Worm (Caenorhabditis elegans) whole organism, L4 larva: ENCODE results near the gene C53A3.4.
A peak's percentile ranks its signal among the peaks of the same experiment; 100 is the strongest.
"Not testable (repeated sequence)": the region's sequence is repeated elsewhere in the genome, so short reads cannot be mapped to it uniquely, and the experiment has no call there.

Source experiments
- D1046.2 ChIP-seq: fragments of 200-800 bp; sonication (Bioruptor generic); IDR thresholded peaks from 2 replicates; pipeline ENCODE4 v1.3.6; 2022; ENCODE audit warnings: missing genetic modification characterization, missing compliant biosample characterization
- F26F4.8 ChIP-seq: fragments of 200-800 bp; sonication (Bioruptor generic); conservative IDR thresholded peaks from 2 replicates; pipeline ENCODE4 v1.3.6; 2022; ENCODE audit warnings: missing genetic modification characterization, missing compliant biosample characterization
- F44E2.7 ChIP-seq: fragments of 200-800 bp; sonication (Bioruptor generic); IDR thresholded peaks from 2 replicates; pipeline ENCODE4 v2.1.2; 2022; ENCODE audit warnings: missing genetic modification characterization, missing compliant biosample characterization
- T20F7.1 ChIP-seq: fragments of 200-800 bp; sonication (Bioruptor generic); optimal IDR thresholded peaks from 2 replicates; lab custom pipeline; 2018; ENCODE audit warnings: mild to moderate bottlenecking, missing genetic modification characterization, missing compliant biosample characterization
- T26A8.4 ChIP-seq: fragments of 200-800 bp; sonication (Bioruptor generic); IDR thresholded peaks from 2 replicates; pipeline ENCODE4 v1.3.6; 2022; ENCODE audit warnings: missing genetic modification characterization, missing compliant biosample characterization
- Y105C5A.15 ChIP-seq: fragments of 200-800 bp; sonication (Bioruptor generic); IDR thresholded peaks from 2 replicates; pipeline ENCODE4 v1.3.6; 2022; ENCODE audit warnings: missing genetic modification characterization, missing compliant biosample characterization
- Y48G9A.11 ChIP-seq: fragments of 200-800 bp; sonication (Bioruptor generic); IDR thresholded peaks from 2 replicates; pipeline ENCODE4 v1.3.6; 2022; ENCODE audit warnings: missing genetic modification reagents, missing genetic modification characterization, missing compliant biosample characterization
- aha-1 ChIP-seq: fragments of 150-350 bp; peaks from one replicate; lab custom pipeline; 2014; ENCODE audit warnings: missing biosample characterization, missing genetic modification characterization
- aly-2 ChIP-seq: sonication (generic microtip); optimal IDR thresholded peaks from 2 replicates; lab custom pipeline; 2018; ENCODE audit warnings: missing biosample characterization, missing genetic modification characterization
- arid-1 ChIP-seq: fragments of 200-800 bp; sonication (Bioruptor generic); conservative IDR thresholded peaks from 2 replicates; pipeline ENCODE4 v1.3.6; 2022; ENCODE audit warnings: missing genetic modification reagents, missing genetic modification characterization, missing compliant biosample characterization
- ceh-44 ChIP-seq: fragments of 200-800 bp; sonication (Bioruptor generic); IDR thresholded peaks from 2 replicates; pipeline ENCODE4 v1.3.6; 2022; ENCODE audit warnings: missing genetic modification reagents, missing genetic modification characterization, missing compliant biosample characterization
- ctbp-1 ChIP-seq: fragments of 200-800 bp; sonication (Bioruptor generic); IDR thresholded peaks from 2 replicates; pipeline ENCODE4 v1.3.6; 2022; ENCODE audit warnings: missing genetic modification reagents, missing genetic modification characterization, missing compliant biosample characterization
- daf-12 ChIP-seq: fragments of 150-350 bp; optimal IDR thresholded peaks from 2 replicates; lab custom pipeline; 2014; ENCODE audit warnings: missing biosample characterization, missing genetic modification reagents, missing genetic modification characterization
- daf-8 ChIP-seq: fragments of 200-800 bp; sonication (Bioruptor generic); IDR thresholded peaks from 2 replicates; pipeline ENCODE4 v1.3.6; 2022; ENCODE audit warnings: missing genetic modification characterization, missing compliant biosample characterization
- dmd-6 ChIP-seq: fragments of 200-800 bp; sonication (Bioruptor generic); IDR thresholded peaks from 2 replicates; pipeline ENCODE4 v1.3.6; 2022; ENCODE audit warnings: missing genetic modification reagents, missing genetic modification characterization, missing compliant biosample characterization
- dmd-8 ChIP-seq: fragments of 200-800 bp; sonication (Bioruptor generic); IDR thresholded peaks from 2 replicates; pipeline ENCODE4 v1.3.6; 2022; ENCODE audit warnings: missing genetic modification characterization, missing compliant biosample characterization
- dpl-1 ChIP-seq: fragments of 150-350 bp; optimal IDR thresholded peaks from 2 replicates; lab custom pipeline; 2014; ENCODE audit warnings: missing biosample characterization, missing genetic modification reagents, missing genetic modification characterization
- dve-1 ChIP-seq: sonication (generic microtip); optimal IDR thresholded peaks from 2 replicates; lab custom pipeline; 2017; ENCODE audit warnings: antibody characterized with exemption, mild to moderate bottlenecking, missing genetic modification characterization, missing compliant biosample characterization; ENCODE audit not compliant: insufficient read depth
- egl-43 ChIP-seq: fragments of 200-800 bp; sonication (Bioruptor generic); IDR thresholded peaks from 2 replicates; pipeline ENCODE4 v1.3.6; 2022; ENCODE audit warnings: missing genetic modification reagents, missing genetic modification characterization, missing compliant biosample characterization
- hif-1 ChIP-seq, 2 experiments: sonication (generic microtip); optimal IDR thresholded peaks; 2 replicates each; lab custom pipeline; 2016 to 2017; ENCODE audit warnings: missing compliant biosample characterization in 2 of 2, missing genetic modification characterization in 2 of 2, missing genetic modification reagents in 2 of 2, missing genotype in 2 of 2, mild to moderate bottlenecking in 1 of 2
- hlh-11 ChIP-seq: fragments of 200-800 bp; sonication (Bioruptor generic); optimal IDR thresholded peaks from 2 replicates; lab custom pipeline; 2018; ENCODE audit warnings: mild to moderate bottlenecking, missing genetic modification characterization, missing compliant biosample characterization
- hmg-1.1 ChIP-seq: fragments of 200-800 bp; sonication (Bioruptor generic); IDR thresholded peaks from 2 replicates; pipeline ENCODE4 v1.3.6; 2022; ENCODE audit warnings: missing genetic modification reagents, missing genetic modification characterization, missing compliant biosample characterization
- jun-1 ChIP-seq: fragments of 150-350 bp; optimal IDR thresholded peaks from 2 replicates; lab custom pipeline; 2014; ENCODE audit warnings: missing biosample characterization, missing genetic modification reagents, missing genetic modification characterization
- lin-1 ChIP-seq: fragments of 200-800 bp; sonication (Bioruptor generic); IDR thresholded peaks from 2 replicates; pipeline ENCODE4 v1.3.6; 2022; ENCODE audit warnings: missing genetic modification reagents, missing genetic modification characterization, missing compliant biosample characterization
- lin-15B ChIP-seq: fragments of 150-350 bp; sonication (generic microtip); optimal IDR thresholded peaks from 3 replicates; lab custom pipeline; 2014; ENCODE audit warnings: missing biosample characterization, missing genetic modification characterization
- lin-38 ChIP-seq: fragments of 200-800 bp; sonication (Bioruptor generic); IDR thresholded peaks from 2 replicates; pipeline ENCODE4 v1.3.6; 2022; ENCODE audit warnings: missing genetic modification reagents, missing genetic modification characterization, missing compliant biosample characterization
- lsy-2 ChIP-seq, 2 experiments: fragments of 150-350 bp in 1 of 2; sonication (generic microtip) in 1 of 2; optimal IDR thresholded peaks; 2 replicates each; lab custom pipeline; 2014 to 2017; ENCODE audit warnings: missing biosample characterization in 2 of 2, missing genetic modification characterization in 2 of 2
- madf-5 ChIP-seq, 2 experiments: fragments of 200-800 bp; sonication (Bioruptor generic); IDR thresholded peaks; 2 replicates each; pipeline ENCODE4 v1.3.6; 2022; ENCODE audit warnings: missing compliant biosample characterization in 2 of 2, missing genetic modification characterization in 2 of 2
- madf-9 ChIP-seq: fragments of 200-800 bp; sonication (Bioruptor generic); conservative IDR thresholded peaks from 2 replicates; pipeline ENCODE4 v1.3.6; 2022; ENCODE audit warnings: missing genetic modification reagents, missing genetic modification characterization, missing compliant biosample characterization
- mdt-29 ChIP-seq: fragments of 200-800 bp; sonication (Bioruptor generic); IDR thresholded peaks from 2 replicates; pipeline ENCODE4 v1.3.6; 2022; ENCODE audit warnings: missing genetic modification reagents, missing genetic modification characterization, missing compliant biosample characterization
- mep-1 ChIP-seq: fragments of 150-350 bp; sonication (generic microtip); optimal IDR thresholded peaks from 3 replicates; lab custom pipeline; 2014; ENCODE audit warnings: missing biosample characterization, missing genetic modification characterization
- nhr-28 ChIP-seq: fragments of 150-350 bp; optimal IDR thresholded peaks from 2 replicates; lab custom pipeline; 2014; ENCODE audit warnings: missing biosample characterization, missing genetic modification characterization
- nhr-42 ChIP-seq: fragments of 200-800 bp; sonication (Bioruptor generic); IDR thresholded peaks from 2 replicates; pipeline ENCODE4 v1.3.6; 2022; ENCODE audit warnings: missing genetic modification characterization, missing compliant biosample characterization
- nhr-6 ChIP-seq: fragments of 150-350 bp; optimal IDR thresholded peaks from 2 replicates; lab custom pipeline; 2014; ENCODE audit warnings: missing biosample characterization, missing genetic modification characterization
- nhr-77 ChIP-seq: fragments of 150-350 bp; optimal IDR thresholded peaks from 2 replicates; lab custom pipeline; 2014; ENCODE audit warnings: missing biosample characterization, missing genetic modification characterization
- pha-4 ChIP-seq, 2 experiments: fragments of 150-350 bp in 1 of 2; fragments of 200-800 bp in 1 of 2; sonication (Bioruptor generic) in 1 of 2; IDR thresholded peaks in 1 of 2; optimal IDR thresholded peaks in 1 of 2; 2 replicates each; pipeline versions ENCODE4 v1.3.6 to Lab custom; 2014 to 2022; ENCODE audit warnings: missing genetic modification characterization in 2 of 2, missing genetic modification reagents in 2 of 2, missing biosample characterization in 1 of 2, missing compliant biosample characterization in 1 of 2
- php-3 ChIP-seq: fragments of 200-800 bp; sonication (Bioruptor generic); IDR thresholded peaks from 2 replicates; pipeline ENCODE4 v1.3.6; 2022; ENCODE audit warnings: missing genetic modification reagents, missing genetic modification characterization, missing compliant biosample characterization
- rbr-2 ChIP-seq: sonication (generic microtip); optimal IDR thresholded peaks from 2 replicates; lab custom pipeline; 2016; ENCODE audit warnings: missing genotype, missing genetic modification characterization, missing compliant biosample characterization
- set-16 ChIP-seq: fragments of 200-800 bp; sonication (Bioruptor generic); IDR thresholded peaks from 2 replicates; pipeline ENCODE4 v1.3.6; 2022; ENCODE audit warnings: missing genetic modification reagents, missing genetic modification characterization, missing compliant biosample characterization
- snpc-1.2 ChIP-seq: fragments of 200-800 bp; sonication (Bioruptor generic); IDR thresholded peaks from 2 replicates; pipeline ENCODE4 v1.3.6; 2022; ENCODE audit warnings: missing genetic modification reagents, missing genetic modification characterization, missing compliant biosample characterization
- spr-1 ChIP-seq: sonication (generic microtip); optimal IDR thresholded peaks from 2 replicates; lab custom pipeline; 2016; ENCODE audit warnings: mild to moderate bottlenecking, missing genetic modification characterization, missing compliant biosample characterization
- spr-3 ChIP-seq: fragments of 200-800 bp; sonication (Bioruptor generic); optimal IDR thresholded peaks from 2 replicates; lab custom pipeline; 2018; ENCODE audit warnings: mild to moderate bottlenecking, missing genetic modification characterization, missing compliant biosample characterization
- tag-97 ChIP-seq: fragments of 200-800 bp; sonication (Bioruptor generic); IDR thresholded peaks from 2 replicates; pipeline ENCODE4 v1.3.6; 2022; ENCODE audit warnings: missing genetic modification characterization, missing compliant biosample characterization
- tra-1 ChIP-seq: fragments of 200-800 bp; sonication (Bioruptor generic); IDR thresholded peaks from 2 replicates; pipeline ENCODE4 v1.3.6; 2022; ENCODE audit warnings: missing genetic modification reagents, missing genetic modification characterization, missing compliant biosample characterization
- vab-7 ChIP-seq: fragments of 200-800 bp; sonication (Bioruptor generic); IDR thresholded peaks from 2 replicates; pipeline ENCODE4 v1.3.6; 2022; ENCODE audit warnings: missing genetic modification reagents, missing genetic modification characterization, missing compliant biosample characterization
- zip-11 ChIP-seq: fragments of 200-800 bp; sonication (Bioruptor generic); IDR thresholded peaks from 2 replicates; pipeline ENCODE4 v1.3.6; 2022; ENCODE audit warnings: missing genetic modification characterization, missing compliant biosample characterization

The C53A3.4 gene

ce11 chrV:5779984-5780383, 21.3 kb upstream of the C53A3.4 start (continued):
- TF ChIP-seq dve-1 (tag; lab: Kevin White, UChicago) (no peak), jun-1 (tag; lab: Kevin White, UChicago) (no peak), tag-97 (GFP tag; lab: Robert Waterston, UW) (no peak), spr-3 (GFP tag; lab: Kevin White, UChicago) (peak; percentile 37), dmd-8 (GFP tag; lab: Robert Waterston, UW) (no peak), spr-1 (no peak), madf-9 (GFP tag; lab: Robert Waterston, UW) (no peak), lin-15B (no peak), mep-1 (peak; percentile 18), Y105C5A.15 (no peak), aha-1 (tag; lab: Kevin White, UChicago) (peak; percentile 52), F26F4.8 (GFP tag; lab: Robert Waterston, UW) (no peak), daf-8 (GFP tag; lab: Robert Waterston, UW) (no peak), tra-1 (GFP tag; lab: Robert Waterston, UW) (no peak), arid-1 (GFP tag; lab: Robert Waterston, UW) (no peak), nhr-6 (tag; lab: Kevin White, UChicago) (no peak), daf-12 (no peak), lin-1 (GFP tag; lab: Robert Waterston, UW) (no peak), madf-5 (GFP tag; IDR thresholded peaks at IDR 0.05; lab: Robert Waterston, UW) (no peak), snpc-1.2 (GFP tag; lab: Robert Waterston, UW) (no peak), nhr-77 (no peak), rbr-2 (no peak), aly-2 (tag; lab: Kevin White, UChicago) (no peak)

- 0 out of 2 replicates have a peak, but pooled peaks have one; percentile 18 for TF ChIP-seq nhr-42 (GFP tag; lab: Robert Waterston, UW)
- TF ChIP-seq mdt-29 (GFP tag; lab: Robert Waterston, UW) = 0 out of 2 replicates have a peak, but pooled peaks have one; percentile 46
- peak; percentile 86 for TF ChIP-seq T26A8.4
- 0 out of 2 replicates have a peak, but pooled peaks have one; percentile 34 for TF ChIP-seq ceh-44
- peak; percentile 51; the same call in 1 of the 2 replicates for TF ChIP-seq php-3 (GFP tag; lab: Robert Waterston, UW)
- TF ChIP-seq ctbp-1 (GFP tag; lab: Robert Waterston, UW) = peak; percentile 44; the same call in 1 of the 2 replicates
- peak; percentile 68; the same call in 1 of the 2 replicates for TF ChIP-seq egl-43 (GFP tag; lab: Robert Waterston, UW)
- 0 out of 2 replicates have a peak, but pooled peaks have one; percentile 10 for TF ChIP-seq Y48G9A.11 (GFP tag; lab: Robert Waterston, UW)
- peak; percentile 70 for TF ChIP-seq hmg-1.1 (GFP tag; lab: Robert Waterston, UW)
- 0 out of 2 replicates have a peak, but pooled peaks have one; percentile 11 for TF ChIP-seq D1046.2 (GFP tag; lab: Robert Waterston, UW)
- peak; percentile 67 for TF ChIP-seq pha-4 (GFP tag; IDR thresholded peaks at IDR 0.05; lab: Robert Waterston, UW)
- not testable (repeated sequence) for TF ChIP-seq pha-4 (tag; optimal IDR thresholded peaks at IDR 0.05; lab: Kevin White, UChicago)
- peak; percentile 85 for TF ChIP-seq lin-38 (GFP tag; lab: Robert Waterston, UW)
- TF ChIP-seq set-16 (GFP tag; lab: Robert Waterston, UW) = peak; percentile 55; the same call in 1 of the 2 replicates
- TF ChIP-seq vab-7 (GFP tag; lab: Robert Waterston, UW) = 0 out of 2 replicates have a peak, but pooled peaks have one; percentile 33
- peak; percentile 29; the same call in 1 of the 2 replicates for TF ChIP-seq dmd-6
- TF ChIP-seq, all 104 proteins: peak for 15; not testable (repeated sequence) for 89
Observed at ce11 chrV:5778216-5778615, 19.5 kb upstream of the C53A3.4 start.

ce11 chrV:5776941-5777340, 18.3 kb upstream of the C53A3.4 start, which contains the start of gene F44E7.4:
Gene F44E7.4, minus strand, starts transcription at chrV:5776953.
- peak; percentile 96 for TF ChIP-seq vab-7 (GFP tag; lab: Robert Waterston, UW)
- peak; percentile 83; the same call in 1 of the 2 replicates for TF ChIP-seq zip-11 (GFP tag; lab: Robert Waterston, UW)
- peak; percentile 1 for TF ChIP-seq T20F7.1 (GFP tag; lab: Kevin White, UChicago)
- TF ChIP-seq lsy-2 (tag; optimal IDR thresholded peaks at IDR 0.05; lab: Kevin White, UChicago) = peak in 1 of 2 experiments; percentile 51
- TF ChIP-seq nhr-6 (tag; lab: Kevin White, UChicago) = peak; percentile 25
- TF ChIP-seq F44E2.7 (GFP tag; lab: Robert Waterston, UW) = 0 out of 2 replicates have a peak, but pooled peaks have one; percentile 36
- TF ChIP-seq aha-1 (tag; lab: Kevin White, UChicago) = peak; percentile 82
- peak; percentile 80; the same call in 1 of the 2 replicates for TF ChIP-seq Y105C5A.15
- TF ChIP-seq D1046.2 (GFP tag; lab: Robert Waterston, UW) = peak; percentile 69; the same call in 1 of the 2 replicates
- TF ChIP-seq nhr-42 (GFP tag; lab: Robert Waterston, UW) = peak; percentile 87
- peak; percentile 32 for TF ChIP-seq hlh-11 (tag; lab: Kevin White, UChicago)
- peak; percentile 24 for TF ChIP-seq dve-1 (tag; lab: Kevin White, UChicago)
- TF ChIP-seq ceh-44 = peak; percentile 92
- peak; percentile 88 for TF ChIP-seq Y48G9A.11 (GFP tag; lab: Robert Waterston, UW)
- peak; percentile 38 for TF ChIP-seq nhr-28 (tag; lab: Kevin White, UChicago)
- peak in 1 of 2 experiments; percentile 20 for TF ChIP-seq hif-1 (tag; optimal IDR thresholded peaks at IDR 0.05; lab: Kevin White, UChicago)
- TF ChIP-seq mdt-29 (GFP tag; lab: Robert Waterston, UW) = peak; percentile 70; the same call in 1 of the 2 replicates
- peak; percentile 98 for TF ChIP-seq lin-38 (GFP tag; lab: Robert Waterston, UW)
- TF ChIP-seq dpl-1 (GFP tag; lab: Kevin White, UChicago) = peak; percentile 7
